Worm (Caenorhabditis elegans) whole organism, mixed stage, embryonic: ENCODE results near the gene cutl-22.

Experiments used
- M03D4.4 ChIP-seq: sonication (generic microtip); optimal IDR thresholded peaks from 2 replicates; lab custom pipeline; 2017; ENCODE audit warnings: mild to moderate bottlenecking, missing genetic modification characterization, missing compliant biosample characterization
- bed-3 ChIP-seq: fragments of 200-800 bp; sonication (Bioruptor generic); optimal IDR thresholded peaks from 3 replicates; lab custom pipeline; 2018; ENCODE audit warnings: mild to moderate bottlenecking, missing genetic modification characterization, moderate library complexity, missing compliant biosample characterization
- blmp-1 ChIP-seq: fragments of 150-350 bp; optimal IDR thresholded peaks from 2 replicates; lab custom pipeline; 2014; ENCODE audit warnings: missing biosample characterization, missing genetic modification characterization
- ceh-39 ChIP-seq: fragments of 150-350 bp; optimal IDR thresholded peaks from 2 replicates; lab custom pipeline; 2014; ENCODE audit warnings: missing biosample characterization, missing genetic modification characterization
- ces-1 ChIP-seq: fragments of 150-350 bp; optimal IDR thresholded peaks from 2 replicates; lab custom pipeline; 2014; ENCODE audit warnings: missing biosample characterization, missing genetic modification reagents, missing genetic modification characterization
- cnd-1 ChIP-seq: fragments of 200-800 bp; sonication (Bioruptor generic); optimal IDR thresholded peaks from 2 replicates; lab custom pipeline; 2018; ENCODE audit warnings: mild to moderate bottlenecking, missing genetic modification characterization, missing compliant biosample characterization
- elt-1 ChIP-seq: sonication (generic microtip); optimal IDR thresholded peaks from 2 replicates; lab custom pipeline; 2017; ENCODE audit warnings: missing genetic modification characterization, mild to moderate bottlenecking, missing compliant biosample characterization, antibody characterized with exemption, moderate library complexity, borderline replicate concordance; ENCODE audit not compliant: insufficient read depth
- elt-3 ChIP-seq: fragments of 150-350 bp; optimal IDR thresholded peaks from 2 replicates; lab custom pipeline; 2014; ENCODE audit warnings: missing biosample characterization, missing genetic modification characterization
- flh-1 ChIP-seq: fragments of 200-800 bp; sonication (Bioruptor generic); optimal IDR thresholded peaks from 2 replicates; lab custom pipeline; 2018; ENCODE audit warnings: mild to moderate bottlenecking, missing genetic modification characterization, moderate library complexity, missing compliant biosample characterization
- ham-2 ChIP-seq: fragments of 200-800 bp; sonication (Bioruptor generic); optimal IDR thresholded peaks from 2 replicates; lab custom pipeline; 2018; ENCODE audit warnings: mild to moderate bottlenecking, missing genetic modification characterization, missing compliant biosample characterization
- hlh-1 ChIP-seq: fragments of 150-350 bp; optimal IDR thresholded peaks from 2 replicates; lab custom pipeline; 2014; ENCODE audit warnings: missing biosample characterization, missing genetic modification reagents, missing genetic modification characterization
- lin-13 ChIP-seq: fragments of 150-350 bp; optimal IDR thresholded peaks from 2 replicates; lab custom pipeline; 2014; ENCODE audit warnings: missing biosample characterization, missing genetic modification characterization
- lsy-2 ChIP-seq: fragments of 150-350 bp; optimal IDR thresholded peaks from 2 replicates; lab custom pipeline; 2014; ENCODE audit warnings: missing biosample characterization, missing genetic modification characterization
- mab-5 ChIP-seq: fragments of 150-350 bp; optimal IDR thresholded peaks from 2 replicates; lab custom pipeline; 2014; ENCODE audit warnings: missing biosample characterization, missing genetic modification characterization
- mep-1 ChIP-seq: fragments of 150-350 bp; optimal IDR thresholded peaks from 2 replicates; lab custom pipeline; 2017; ENCODE audit warnings: missing biosample characterization, missing genetic modification reagents, missing genetic modification characterization, inconsistent platforms
- mls-2 ChIP-seq: sonication (generic microtip); optimal IDR thresholded peaks from 2 replicates; lab custom pipeline; 2016; ENCODE audit warnings: mild to moderate bottlenecking, missing genetic modification characterization, moderate library complexity, missing compliant biosample characterization
- nhr-2 ChIP-seq: fragments of 150-350 bp; optimal IDR thresholded peaks from 2 replicates; lab custom pipeline; 2014; ENCODE audit warnings: missing biosample characterization, missing genetic modification characterization
- nhr-237 ChIP-seq: fragments of 150-350 bp; optimal IDR thresholded peaks from 2 replicates; lab custom pipeline; 2014; ENCODE audit warnings: missing biosample characterization, missing genetic modification characterization
- nhr-28 ChIP-seq: fragments of 150-350 bp; optimal IDR thresholded peaks from 2 replicates; lab custom pipeline; 2014; ENCODE audit warnings: missing biosample characterization, missing genetic modification characterization
- nhr-76 ChIP-seq: sonication (generic microtip); optimal IDR thresholded peaks from 2 replicates; lab custom pipeline; 2017; ENCODE audit warnings: missing biosample characterization, missing genetic modification characterization
- pha-4 ChIP-seq: fragments of 150-350 bp; optimal IDR thresholded peaks from 2 replicates; lab custom pipeline; 2018; ENCODE audit warnings: missing biosample characterization, missing genetic modification reagents, missing genetic modification characterization
- sem-2 ChIP-seq: fragments of 200-800 bp; sonication (Bioruptor generic); optimal IDR thresholded peaks from 2 replicates; lab custom pipeline; 2018; ENCODE audit warnings: mild to moderate bottlenecking, missing genetic modification characterization, missing compliant biosample characterization
- snpc-4 ChIP-seq: fragments of 150-350 bp; optimal IDR thresholded peaks from 2 replicates; lab custom pipeline; 2014; ENCODE audit warnings: missing biosample characterization, missing genetic modification characterization
- sptf-1 ChIP-seq: sonication (generic microtip); optimal IDR thresholded peaks from 2 replicates; lab custom pipeline; 2017; ENCODE audit warnings: mild to moderate bottlenecking, missing genetic modification characterization, moderate library complexity, missing compliant biosample characterization
- tbx-8 ChIP-seq: fragments of 200-800 bp; sonication (Bioruptor generic); optimal IDR thresholded peaks from 2 replicates; lab custom pipeline; 2018; ENCODE audit warnings: mild to moderate bottlenecking, missing genetic modification characterization, moderate library complexity, missing compliant biosample characterization
- unc-120 ChIP-seq: sonication (generic microtip); optimal IDR thresholded peaks from 2 replicates; lab custom pipeline; 2017; ENCODE audit warnings: missing genetic modification characterization, missing compliant biosample characterization; ENCODE audit not compliant: poor library complexity, severe bottlenecking
- unc-39 ChIP-seq: fragments of 150-350 bp; optimal IDR thresholded peaks from 2 replicates; lab custom pipeline; 2014; ENCODE audit warnings: missing biosample characterization, missing genetic modification characterization
- unc-62 ChIP-seq: fragments of 150-350 bp; optimal IDR thresholded peaks from 2 replicates; lab custom pipeline; 2014; ENCODE audit warnings: missing biosample characterization, missing genetic modification reagents, missing genetic modification characterization
- ztf-11 ChIP-seq: fragments of 150-350 bp; optimal IDR thresholded peaks from 2 replicates; lab custom pipeline; 2014; ENCODE audit warnings: missing biosample characterization, missing genetic modification characterization

cutl-22 gene

DNA sequence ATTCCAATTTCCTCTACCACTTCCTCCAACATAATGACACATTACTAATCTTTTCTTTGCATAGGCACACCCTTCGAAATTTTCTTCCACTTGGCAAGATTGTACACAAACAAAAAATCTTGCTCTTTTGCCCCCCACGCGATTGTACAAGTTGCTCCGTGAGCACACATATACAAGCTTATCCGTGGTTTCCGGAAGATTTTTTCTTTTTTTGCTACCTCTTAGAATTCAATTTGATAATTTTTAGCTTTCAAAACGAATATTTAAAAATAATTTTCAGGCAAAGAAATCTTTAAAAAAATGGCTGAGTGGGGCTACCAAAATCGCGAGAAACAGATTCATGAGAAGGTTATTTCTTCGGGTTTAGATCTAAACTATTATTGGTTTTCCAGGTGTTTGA, 28.9 kb upstream of the cutl-22 start, which contains the start of gene Y50D4B.1:
Gene Y50D4B.1 (plus strand): TSS at position 301 of the 400 bp plus-strand sequence.
- TF ChIP-seq unc-62 (GFP tag; lab: Kevin White, UChicago), result no peak
- TF ChIP-seq bed-3 (GFP tag; lab: Kevin White, UChicago), result no peak
- no peak for TF ChIP-seq nhr-28 (tag; lab: Kevin White, UChicago)
- no peak for TF ChIP-seq M03D4.4 (tag; lab: Kevin White, UChicago)
- no peak for TF ChIP-seq mep-1 (tag; lab: Kevin White, UChicago)
- no peak for TF ChIP-seq nhr-2
- TF ChIP-seq lin-13 (tag; lab: Kevin White, UChicago), result no peak
- no peak for TF ChIP-seq ham-2 (GFP tag; lab: Kevin White, UChicago)
- no peak for TF ChIP-seq mls-2
- no peak for TF ChIP-seq snpc-4 (tag; lab: Kevin White, UChicago)
- TF ChIP-seq elt-1, result no peak
- TF ChIP-seq nhr-237, result no peak
- no peak for TF ChIP-seq elt-3 (tag; lab: Kevin White, UChicago)
- TF ChIP-seq tbx-8 (GFP tag; lab: Kevin White, UChicago), result no peak
- no peak for TF ChIP-seq hlh-1 (tag; lab: Kevin White, UChicago)
- no peak for TF ChIP-seq ztf-11 (tag; lab: Kevin White, UChicago)

DNA sequence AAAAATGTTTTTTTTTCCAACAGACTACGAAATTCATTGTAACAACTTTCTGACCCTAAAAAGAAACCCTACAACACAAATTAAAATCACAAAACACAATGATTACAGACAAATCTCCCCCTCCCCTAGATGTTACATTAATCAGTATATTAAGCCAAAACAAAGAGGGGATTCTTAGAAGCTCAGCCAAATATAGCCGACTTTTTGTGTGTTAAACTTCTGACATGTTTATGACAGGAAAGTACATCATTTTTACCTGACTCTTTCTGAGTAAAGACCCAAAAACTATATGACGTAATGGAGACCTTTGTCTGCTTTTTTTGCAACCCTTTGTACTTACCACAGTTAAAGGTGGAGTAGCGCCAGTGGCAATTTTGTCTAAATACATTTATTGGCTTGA, 21.4 kb upstream of the cutl-22 start:
- TF ChIP-seq ceh-39 (no peak), ham-2 (GFP tag; lab: Kevin White, UChicago) (no peak), unc-39 (tag; lab: Kevin White, UChicago) (no peak), tbx-8 (GFP tag; lab: Kevin White, UChicago) (no peak), ztf-11 (tag; lab: Kevin White, UChicago) (no peak), lsy-2 (tag; lab: Kevin White, UChicago) (no peak), nhr-28 (tag; lab: Kevin White, UChicago) (no peak), nhr-76 (tag; lab: Kevin White, UChicago) (no peak), pha-4 (tag; lab: Kevin White, UChicago) (no peak), snpc-4 (tag; lab: Kevin White, UChicago) (no peak), unc-62 (GFP tag; lab: Kevin White, UChicago) (no peak), M03D4.4 (tag; lab: Kevin White, UChicago) (no peak), lin-13 (tag; lab: Kevin White, UChicago) (no peak), hlh-1 (tag; lab: Kevin White, UChicago) (no peak), unc-120 (tag; lab: Kevin White, UChicago) (no peak)
- TF ChIP-seq, all 35 proteins: peak for 0

- TF ChIP-seq cnd-1 (tag; lab: Kevin White, UChicago) (no peak), elt-1 (no peak), hlh-1 (tag; lab: Kevin White, UChicago) (no peak), M03D4.4 (tag; lab: Kevin White, UChicago) (no peak), unc-39 (tag; lab: Kevin White, UChicago) (no peak), tbx-8 (GFP tag; lab: Kevin White, UChicago) (no peak), bed-3 (GFP tag; lab: Kevin White, UChicago) (no peak), elt-3 (tag; lab: Kevin White, UChicago) (no peak), ces-1 (GFP tag; lab: Kevin White, UChicago) (no peak), mab-5 (tag; lab: Kevin White, UChicago) (no peak), nhr-237 (no peak), flh-1 (GFP tag; lab: Kevin White, UChicago) (no peak), blmp-1 (tag; lab: Kevin White, UChicago) (no peak), sem-2 (GFP tag; lab: Kevin White, UChicago) (no peak), lsy-2 (tag; lab: Kevin White, UChicago) (no peak), ceh-39 (no peak)
Observed at ce11 chrV:1131880-1132623, 9.5 kb upstream of the cutl-22 start, which contains the start of gene W07B8.4. W07B8.4 (minus strand) TSS chrV:1131930.

DNA sequence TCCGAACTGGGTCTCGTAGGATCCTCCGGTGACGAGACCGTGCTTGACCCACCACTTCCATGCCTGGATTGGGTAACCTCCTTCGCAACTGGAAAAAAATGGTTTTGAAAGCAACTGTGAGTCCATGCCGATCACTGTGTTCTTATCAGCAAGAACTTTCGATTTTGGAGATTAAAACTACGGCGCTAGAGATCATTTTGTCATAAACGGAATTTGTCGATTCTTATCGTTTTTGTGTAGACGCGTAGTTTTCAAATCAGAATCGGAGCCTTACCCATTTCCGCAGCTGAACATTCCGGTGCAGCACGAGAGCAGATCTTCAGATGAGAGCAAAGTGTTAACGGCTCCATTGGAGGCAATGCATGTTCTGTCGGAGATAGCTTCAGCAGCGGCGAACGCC, 8.3 kb upstream of the cutl-22 start:
- TF ChIP-seq sem-2 (GFP tag; lab: Kevin White, UChicago) (no peak), mab-5 (tag; lab: Kevin White, UChicago) (no peak), nhr-28 (tag; lab: Kevin White, UChicago) (no peak), lsy-2 (tag; lab: Kevin White, UChicago) (no peak), M03D4.4 (tag; lab: Kevin White, UChicago) (no peak), bed-3 (GFP tag; lab: Kevin White, UChicago) (no peak), blmp-1 (tag; lab: Kevin White, UChicago) (no peak), sptf-1 (tag; lab: Kevin White, UChicago) (no peak)
